Fruit fly (Drosophila melanogaster) whole organism, embryonic: Measurements from ENCODE around the gene CG4709.

Experiments
- Asciz ChIP-seq: fragments of 200-800 bp; sonication (Bioruptor generic); optimal IDR thresholded peaks from 2 replicates; lab custom pipeline; 2017; ENCODE audit warnings: missing biosample characterization, mild to moderate bottlenecking, missing genetic modification characterization, missing genetic modification reagents
- CG10543 ChIP-seq: fragments of 200-800 bp; sonication (Bioruptor generic); optimal IDR thresholded peaks from 3 replicates; lab custom pipeline; 2017; ENCODE audit warnings: missing biosample characterization, mild to moderate bottlenecking, missing genetic modification characterization, moderate library complexity
- CG1233 ChIP-seq: fragments of 200-800 bp; sonication (Bioruptor generic); optimal IDR thresholded peaks from 4 replicates; lab custom pipeline; 2018; ENCODE audit warnings: missing biosample characterization, mild to moderate bottlenecking, missing genetic modification characterization
- CG14050 ChIP-seq: fragments of 200-800 bp; sonication (Bioruptor generic); IDR thresholded peaks from 3 replicates; pipeline ENCODE4 v1.3.6; 2022; ENCODE audit warnings: missing biosample characterization, missing genetic modification characterization
- CG14667 ChIP-seq: fragments of 200-800 bp; sonication (Bioruptor generic); IDR thresholded peaks from 2 replicates; pipeline ENCODE4 v1.3.6; 2022; ENCODE audit warnings: missing biosample characterization, missing genetic modification characterization
- CG15011 ChIP-seq: fragments of 200-800 bp; sonication (Bioruptor generic); optimal IDR thresholded peaks from 3 replicates; lab custom pipeline; 2018; ENCODE audit warnings: missing biosample characterization, mild to moderate bottlenecking, missing genetic modification characterization
- CG2889 ChIP-seq: fragments of 200-800 bp; sonication (Bioruptor generic); IDR thresholded peaks from 3 replicates; pipeline ENCODE4 v1.3.6; 2022; ENCODE audit warnings: missing biosample characterization, missing genetic modification characterization
- CG31224 ChIP-seq: fragments of 200-800 bp; sonication (Bioruptor generic); IDR thresholded peaks from 2 replicates; pipeline ENCODE4 v1.3.6; 2022; ENCODE audit warnings: missing biosample characterization, missing genetic modification characterization
- CG31388 ChIP-seq: fragments of 200-800 bp; sonication (Bioruptor generic); optimal IDR thresholded peaks from 2 replicates; lab custom pipeline; 2016; ENCODE audit warnings: missing biosample characterization, missing genetic modification characterization
- CG32767 ChIP-seq: fragments of 200-800 bp; sonication (Bioruptor generic); IDR thresholded peaks from 2 replicates; pipeline ENCODE4 v1.3.6; 2022; ENCODE audit warnings: missing biosample characterization, missing genetic modification characterization
- CG34376 ChIP-seq: fragments of 200-800 bp; sonication (Bioruptor generic); optimal IDR thresholded peaks from 2 replicates; lab custom pipeline; 2018; ENCODE audit warnings: missing biosample characterization, mild to moderate bottlenecking, missing genetic modification characterization
- CG34422 ChIP-seq: fragments of 200-800 bp; sonication (Bioruptor generic); IDR thresholded peaks from 3 replicates; pipeline ENCODE4 v1.3.6; 2022; ENCODE audit warnings: missing biosample characterization, missing genetic modification characterization
- CG4282 ChIP-seq: fragments of 200-800 bp; sonication (Bioruptor generic); optimal IDR thresholded peaks from 2 replicates; lab custom pipeline; 2016; ENCODE audit warnings: missing biosample characterization, missing genetic modification characterization
- CG8388 ChIP-seq: fragments of 200-800 bp; sonication (Bioruptor generic); optimal IDR thresholded peaks from 2 replicates; lab custom pipeline; 2019; ENCODE audit warnings: missing biosample characterization, mild to moderate bottlenecking, missing genetic modification characterization, moderate library complexity
- Camta ChIP-seq: fragments of 200-800 bp; sonication (Bioruptor generic); optimal IDR thresholded peaks from 2 replicates; lab custom pipeline; 2016; ENCODE audit warnings: missing biosample characterization, missing genetic modification characterization
- CkIIα-i1 ChIP-seq: fragments of 200-800 bp; sonication (Bioruptor generic); IDR thresholded peaks from 2 replicates; pipeline ENCODE4 v1.3.6; 2022; ENCODE audit warnings: missing biosample characterization, missing genetic modification characterization
- Ets97D ChIP-seq: fragments of 200-800 bp; sonication (Bioruptor generic); optimal IDR thresholded peaks from 3 replicates; lab custom pipeline; 2016; ENCODE audit warnings: missing biosample characterization, missing genetic modification characterization
- Lim3 ChIP-seq: fragments of 200-800 bp; sonication (Bioruptor generic); IDR thresholded peaks from 2 replicates; pipeline ENCODE4 v1.3.6; 2022; ENCODE audit warnings: missing biosample characterization, missing genetic modification characterization
- NFAT ChIP-seq: fragments of 200-800 bp; sonication (Bioruptor generic); IDR thresholded peaks from 2 replicates; pipeline ENCODE4 v1.3.6; 2022; ENCODE audit warnings: missing biosample characterization, missing genetic modification characterization
- Neu2 ChIP-seq: fragments of 200-800 bp; sonication (Bioruptor generic); optimal IDR thresholded peaks from 3 replicates; lab custom pipeline; 2016; ENCODE audit warnings: missing biosample characterization, missing genetic modification characterization, borderline replicate concordance
- Nf-YC ChIP-seq: fragments of 200-800 bp; optimal IDR thresholded peaks from 3 replicates; lab custom pipeline; 2019; ENCODE audit warnings: missing biosample characterization, mild to moderate bottlenecking, missing genetic modification characterization, moderate library complexity
- Opbp ChIP-seq: fragments of 200-800 bp; sonication (Bioruptor generic); IDR thresholded peaks from 3 replicates; pipeline ENCODE4 v1.3.6; 2022; ENCODE audit warnings: missing biosample characterization, missing genetic modification characterization; ENCODE audit not compliant: partially characterized antibody
- Poxn ChIP-seq: fragments of 200-800 bp; sonication (Bioruptor generic); IDR thresholded peaks from 2 replicates; pipeline ENCODE4 v1.3.6; 2022; ENCODE audit warnings: missing biosample characterization, missing genetic modification characterization
- Ptx1 ChIP-seq: fragments of 200-800 bp; sonication (Bioruptor generic); IDR thresholded peaks from 2 replicates; pipeline ENCODE4 v1.3.6; 2022; ENCODE audit warnings: missing biosample characterization, missing genetic modification characterization
- Rx ChIP-seq: fragments of 200-800 bp; sonication (Bioruptor generic); IDR thresholded peaks from 2 replicates; pipeline ENCODE4 v1.3.6; 2022; ENCODE audit warnings: missing biosample characterization, missing genetic modification characterization
- Vsx1 ChIP-seq: fragments of 200-800 bp; sonication (Bioruptor generic); optimal IDR thresholded peaks from 2 replicates; lab custom pipeline; 2017; ENCODE audit warnings: missing biosample characterization, mild to moderate bottlenecking, missing genetic modification characterization, missing genetic modification reagents
- bcd ChIP-seq: fragments of 200-800 bp; sonication (Bioruptor generic); optimal IDR thresholded peaks from 2 replicates; lab custom pipeline; 2017; ENCODE audit warnings: missing biosample characterization, mild to moderate bottlenecking, missing genetic modification characterization
- chm ChIP-seq: fragments of 200-800 bp; sonication (Bioruptor generic); IDR thresholded peaks from 2 replicates; pipeline ENCODE4 v1.3.6; 2022; ENCODE audit warnings: missing biosample characterization, missing genetic modification characterization
- chn ChIP-seq: fragments of 200-800 bp; sonication (Bioruptor generic); optimal IDR thresholded peaks from 2 replicates; lab custom pipeline; 2016; ENCODE audit warnings: missing biosample characterization, missing genetic modification characterization
- crc ChIP-seq: fragments of 200-800 bp; sonication (Bioruptor generic); optimal IDR thresholded peaks from 2 replicates; lab custom pipeline; 2016; ENCODE audit warnings: missing biosample characterization, missing genetic modification characterization
- danr ChIP-seq: fragments of 200-800 bp; sonication (Bioruptor generic); IDR thresholded peaks from 2 replicates; pipeline ENCODE4 v1.3.6; 2022; ENCODE audit warnings: missing biosample characterization, missing genetic modification characterization
- dm ChIP-seq: fragments of 200-800 bp; sonication (Bioruptor generic); optimal IDR thresholded peaks from 3 replicates; lab custom pipeline; 2016; ENCODE audit warnings: missing biosample characterization, missing genetic modification characterization
- dpn ChIP-seq, 2 experiments: fragments of 200-800 bp; sonication (Bioruptor generic); optimal IDR thresholded peaks; 3 replicates each; lab custom pipeline; 2016; ENCODE audit warnings: missing biosample characterization in 2 of 2, missing genetic modification characterization in 2 of 2
- dysf ChIP-seq: fragments of 200-800 bp; sonication (Bioruptor generic); IDR thresholded peaks from 3 replicates; pipeline ENCODE4 v1.3.6; 2022; ENCODE audit warnings: missing biosample characterization, missing genetic modification characterization
- ewg ChIP-seq: fragments of 200-800 bp; sonication (Bioruptor generic); optimal IDR thresholded peaks from 3 replicates; lab custom pipeline; 2017; ENCODE audit warnings: mild to moderate bottlenecking, missing biosample characterization, missing genetic modification reagents, missing genetic modification characterization
- eyg ChIP-seq: fragments of 200-800 bp; sonication (Bioruptor generic); optimal IDR thresholded peaks from 3 replicates; lab custom pipeline; 2016; ENCODE audit warnings: missing biosample characterization, missing genetic modification characterization
- gcm ChIP-seq: fragments of 200-800 bp; sonication (Bioruptor generic); optimal IDR thresholded peaks from 2 replicates; lab custom pipeline; 2019; ENCODE audit warnings: missing biosample characterization, mild to moderate bottlenecking, missing genetic modification characterization, moderate library complexity
- insv ChIP-seq, 2 experiments: fragments of 200-800 bp; sonication (Bioruptor generic); optimal IDR thresholded peaks; 3 replicates each; lab custom pipeline; 2016 to 2018; ENCODE audit warnings: missing biosample characterization in 2 of 2, missing genetic modification characterization in 2 of 2
- lola ChIP-seq, 3 experiments: fragments of >200 bp in 2 of 3; fragments of 200-800 bp in 1 of 3; sonication (Bioruptor generic) in 1 of 3; optimal IDR thresholded peaks; 2 replicates each; lab custom pipeline; 2017 to 2019; ENCODE audit warnings: missing biosample characterization in 3 of 3, missing genetic modification characterization in 3 of 3, mild to moderate bottlenecking in 1 of 3, moderate library complexity in 1 of 3
- phol ChIP-seq: fragments of 200-800 bp; sonication (Bioruptor generic); optimal IDR thresholded peaks from 3 replicates; lab custom pipeline; 2018; ENCODE audit warnings: missing biosample characterization, mild to moderate bottlenecking, missing genetic modification characterization, moderate library complexity
- psq ChIP-seq: fragments of 200-800 bp; sonication (Bioruptor generic); optimal IDR thresholded peaks from 2 replicates; lab custom pipeline; 2017; ENCODE audit warnings: missing biosample characterization, missing genetic modification characterization
- pum ChIP-seq: fragments of 200-800 bp; sonication (Bioruptor generic); optimal IDR thresholded peaks from 2 replicates; lab custom pipeline; 2016; ENCODE audit warnings: missing biosample characterization, missing genetic modification characterization
- pzg ChIP-seq: fragments of 200-800 bp; sonication (Bioruptor generic); optimal IDR thresholded peaks from 3 replicates; lab custom pipeline; 2018; ENCODE audit warnings: missing biosample characterization, mild to moderate bottlenecking, missing genetic modification characterization, moderate library complexity
- sna ChIP-seq: fragments of 200-800 bp; sonication (Bioruptor generic); IDR thresholded peaks from 2 replicates; pipeline ENCODE4 v1.3.6; 2022; ENCODE audit warnings: missing biosample characterization, missing genetic modification characterization; ENCODE audit not compliant: partially characterized antibody
- so ChIP-seq: fragments of 200-800 bp; sonication (Bioruptor generic); IDR thresholded peaks from 3 replicates; pipeline ENCODE4 v1.3.6; 2022; ENCODE audit warnings: missing biosample characterization, missing genetic modification characterization
- sqz ChIP-seq: fragments of 200-800 bp; sonication (Bioruptor generic); optimal IDR thresholded peaks from 3 replicates; lab custom pipeline; 2018; ENCODE audit warnings: missing biosample characterization, mild to moderate bottlenecking, missing genetic modification characterization
- tap ChIP-seq: fragments of 200-800 bp; optimal IDR thresholded peaks from 3 replicates; lab custom pipeline; 2019; ENCODE audit warnings: missing biosample characterization, mild to moderate bottlenecking, missing genetic modification characterization, moderate library complexity
- tin ChIP-seq: fragments of 200-800 bp; sonication (Bioruptor generic); optimal IDR thresholded peaks from 3 replicates; lab custom pipeline; 2016; ENCODE audit warnings: missing biosample characterization, missing genetic modification characterization
- usp ChIP-seq: fragments of >200 bp; optimal IDR thresholded peaks from 2 replicates; lab custom pipeline; 2017; ENCODE audit warnings: missing biosample characterization, missing genetic modification characterization
- zfh1 ChIP-seq: fragments of 200-800 bp; sonication (Bioruptor generic); IDR thresholded peaks from 3 replicates; pipeline ENCODE4 v1.3.6; 2022; ENCODE audit warnings: missing biosample characterization, missing genetic modification characterization

The CG4709 gene

DNA sequence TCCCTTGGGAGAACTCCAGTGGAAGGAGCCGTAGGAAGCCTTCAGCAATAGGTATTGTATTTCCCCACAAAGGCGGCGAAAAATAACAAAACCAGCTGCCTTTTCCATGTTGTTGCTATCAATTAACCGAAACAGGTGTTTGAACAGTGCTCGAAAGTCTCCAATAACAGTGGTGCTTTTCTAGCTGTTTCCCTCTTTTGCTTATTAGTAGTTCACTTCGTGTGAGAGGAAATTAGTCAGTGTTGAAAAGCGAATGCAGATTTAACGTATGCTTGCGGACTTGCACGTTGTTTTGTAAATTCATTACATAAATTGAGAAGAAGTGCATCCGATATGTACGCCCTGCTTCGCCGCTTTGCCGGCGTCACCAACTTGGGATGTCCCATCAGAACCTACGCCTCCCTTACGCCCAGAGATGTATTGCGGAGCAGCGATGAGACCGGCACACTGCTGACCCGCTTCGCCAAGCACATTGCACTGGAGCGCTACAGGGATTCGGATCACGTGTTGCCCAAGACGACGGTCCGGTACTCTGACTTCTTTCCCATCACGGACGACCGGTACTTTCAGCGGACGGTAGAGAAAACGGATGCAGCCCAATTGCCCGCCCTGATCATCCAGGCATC is 15.4 kb upstream of the CG4709 start, which contains the start of the genes Datp and CG4619 (continued):
- TF ChIP-seq ewg (peak; percentile 0), chm (GFP tag; lab: Robert Waterston, UW) (no peak), CG15011 (GFP tag; lab: Kevin White, UChicago) (no peak), usp (GFP tag; lab: Kevin White, UChicago) (no peak), insv (GFP tag; optimal IDR thresholded peaks at IDR 0.05; lab: Kevin White, UChicago) (no peak), tin (GFP tag; lab: Kevin White, UChicago) (peak; percentile 31), CG31388 (GFP tag; lab: Kevin White, UChicago) (no peak), eyg (GFP tag; lab: Kevin White, UChicago) (no peak), pzg (GFP tag; lab: Kevin White, UChicago) (peak; percentile 79), Ets97D (GFP tag; lab: Kevin White, UChicago) (peak; percentile 51), CG14667 (GFP tag; lab: Robert Waterston, UW) (no peak), CG2889 (GFP tag; lab: Robert Waterston, UW) (0 out of 3 replicates have a peak, but pooled peaks have one; percentile 6), crc (no peak), CG4282 (GFP tag; lab: Kevin White, UChicago) (no peak), Vsx1 (no peak), dm (peak; percentile 89), bcd (peak; percentile 30), Nf-YC (no peak), Lim3 (no peak), Camta (no peak), CG34376 (GFP tag; lab: Kevin White, UChicago) (peak; percentile 31), CG1233 (no peak), CG31224 (GFP tag; lab: Robert Waterston, UW) (no peak), gcm (no peak), so (GFP tag; lab: Robert Waterston, UW) (no peak; the same call in 2 of the 3 replicates), CG32767 (GFP tag; lab: Robert Waterston, UW) (no peak), zfh1 (GFP tag; lab: Robert Waterston, UW) (peak; percentile 52; the same call in 2 of the 3 replicates), psq (GFP tag; lab: Kevin White, UChicago) (no peak), Poxn (no peak), Neu2 (peak; percentile 50), tap (tag; lab: Kevin White, UChicago) (no peak), Ptx1 (peak; percentile 47; the same call in 1 of the 2 replicates), pum (GFP tag; lab: Kevin White, UChicago) (peak; percentile 29), CkIIα-i1 (GFP tag; lab: Robert Waterston, UW) (no peak), Opbp (GFP tag; lab: Robert Waterston, UW) (no peak), danr (GFP tag; lab: Robert Waterston, UW) (no peak), Rx (GFP tag; lab: Robert Waterston, UW) (no peak), CG34422 (GFP tag; lab: Robert Waterston, UW) (peak; percentile 85; the same call in 2 of the 3 replicates), dpn (GFP tag; optimal IDR thresholded peaks at IDR 0.05; lab: Kevin White, UChicago) (peak; percentile 63 to 66), Asciz (no peak), lola (GFP tag; optimal IDR thresholded peaks at IDR 0.05; lab: Kevin White, UChicago) (no peak), sqz (GFP tag; lab: Kevin White, UChicago) (no peak), NFAT (GFP tag; lab: Robert Waterston, UW) (peak; percentile 76), sna (GFP tag; lab: Robert Waterston, UW) (no peak; the same call in 1 of the 2 replicates), CG8388 (no peak), dysf (GFP tag; lab: Robert Waterston, UW) (peak; percentile 55; the same call in 2 of the 3 replicates), chn (GFP tag; lab: Kevin White, UChicago) (no peak), CG14050 (GFP tag; lab: Robert Waterston, UW) (no peak; the same call in 2 of the 3 replicates), phol (tag; lab: Kevin White, UChicago) (peak; percentile 39), CG10543 (peak; percentile 29)
